Fruit fly (Drosophila melanogaster): Measurements from ENCODE around the gene CenB1A.

Gene CenB1A

dm6 chr3R:23126241-23127022, 8.2 kb downstream of the CenB1A start, which contains the start of gene CG31365:
Gene CG31365, minus strand, starts transcription at chr3R:23126422.
- TF ChIP-seq psq (optimal IDR thresholded peaks at IDR 0.05) (no peak), Myc (optimal IDR thresholded peaks at IDR 0.05) (no peak), insv (optimal IDR thresholded peaks at IDR 0.05) (no peak), h (optimal IDR thresholded peaks at IDR 0.05) (no peak), ttk (optimal IDR thresholded peaks at IDR 0.05) (no peak), Sin3A (optimal IDR thresholded peaks at IDR 0.05) (no peak)

- TF ChIP-seq psq (optimal IDR thresholded peaks at IDR 0.05) = no peak
- TF ChIP-seq Sin3A (optimal IDR thresholded peaks at IDR 0.05) = no peak
Measured at dm6 chr3R:23127796-23128195, 9.6 kb downstream of the CenB1A start, which contains the start of gene CG31457. Gene CG31457, minus strand, starts transcription at chr3R:23127981.

- TF ChIP-seq Sin3A (optimal IDR thresholded peaks at IDR 0.05) (no peak), Myc (optimal IDR thresholded peaks at IDR 0.05) (no peak), h (optimal IDR thresholded peaks at IDR 0.05) (no peak), insv (optimal IDR thresholded peaks at IDR 0.05) (no peak), ttk (optimal IDR thresholded peaks at IDR 0.05) (no peak), psq (optimal IDR thresholded peaks at IDR 0.05) (no peak)
Measured at dm6 chr3R:23129617-23130016, 11.4 kb downstream of the CenB1A start.

- TF ChIP-seq Myc (optimal IDR thresholded peaks at IDR 0.05) (no peak), h (optimal IDR thresholded peaks at IDR 0.05) (no peak), ttk (optimal IDR thresholded peaks at IDR 0.05) (no peak), insv (optimal IDR thresholded peaks at IDR 0.05) (no peak), psq (optimal IDR thresholded peaks at IDR 0.05) (no peak), Sin3A (optimal IDR thresholded peaks at IDR 0.05) (no peak)
Measured at dm6 chr3R:23130181-23130580, 12.0 kb downstream of the CenB1A start.

dm6 chr3R:23130884-23131283, 12.7 kb downstream of the CenB1A start:
- TF ChIP-seq h (optimal IDR thresholded peaks at IDR 0.05) = no peak
- no peak for TF ChIP-seq insv (optimal IDR thresholded peaks at IDR 0.05)
- no peak for TF ChIP-seq Myc (optimal IDR thresholded peaks at IDR 0.05)
- TF ChIP-seq psq (optimal IDR thresholded peaks at IDR 0.05) = no peak
- no peak for TF ChIP-seq ttk (optimal IDR thresholded peaks at IDR 0.05)
- TF ChIP-seq Sin3A (optimal IDR thresholded peaks at IDR 0.05) = no peak

- TF ChIP-seq insv (optimal IDR thresholded peaks at IDR 0.05) = no peak
- no peak for TF ChIP-seq Myc (optimal IDR thresholded peaks at IDR 0.05)
- no peak for TF ChIP-seq Sin3A (optimal IDR thresholded peaks at IDR 0.05)
- TF ChIP-seq ttk (optimal IDR thresholded peaks at IDR 0.05) = no peak
- no peak for TF ChIP-seq h (optimal IDR thresholded peaks at IDR 0.05)
- TF ChIP-seq psq (optimal IDR thresholded peaks at IDR 0.05) = no peak
Measured at dm6 chr3R:23131341-23131884, 13.2 kb downstream of the CenB1A start.

dm6 chr3R:23132299-23132698, 14.1 kb downstream of the CenB1A start:
- TF ChIP-seq insv (optimal IDR thresholded peaks at IDR 0.05) = no peak
- no peak for TF ChIP-seq psq (optimal IDR thresholded peaks at IDR 0.05)
- TF ChIP-seq Sin3A (optimal IDR thresholded peaks at IDR 0.05) = no peak
- no peak for TF ChIP-seq h (optimal IDR thresholded peaks at IDR 0.05)

- TF ChIP-seq Myc (optimal IDR thresholded peaks at IDR 0.05) (no peak), insv (optimal IDR thresholded peaks at IDR 0.05) (no peak), h (optimal IDR thresholded peaks at IDR 0.05) (no peak), ttk (optimal IDR thresholded peaks at IDR 0.05) (no peak), psq (optimal IDR thresholded peaks at IDR 0.05) (no peak), Sin3A (optimal IDR thresholded peaks at IDR 0.05) (no peak)
Measured at dm6 chr3R:23133301-23133828, 15.2 kb downstream of the CenB1A start.

- no peak for TF ChIP-seq Sin3A (optimal IDR thresholded peaks at IDR 0.05)
- TF ChIP-seq h (optimal IDR thresholded peaks at IDR 0.05) = no peak
- no peak for TF ChIP-seq psq (optimal IDR thresholded peaks at IDR 0.05)
- no peak for TF ChIP-seq insv (optimal IDR thresholded peaks at IDR 0.05)
- no peak for TF ChIP-seq Myc (optimal IDR thresholded peaks at IDR 0.05)
- TF ChIP-seq ttk (optimal IDR thresholded peaks at IDR 0.05) = no peak
Measured at dm6 chr3R:23134690-23135089, 16.5 kb downstream of the CenB1A start.

- TF ChIP-seq ttk (optimal IDR thresholded peaks at IDR 0.05) = no peak
- no peak for TF ChIP-seq psq (optimal IDR thresholded peaks at IDR 0.05)
- no peak for TF ChIP-seq insv (optimal IDR thresholded peaks at IDR 0.05)
- TF ChIP-seq Sin3A (optimal IDR thresholded peaks at IDR 0.05) = no peak
- TF ChIP-seq Myc (optimal IDR thresholded peaks at IDR 0.05) = no peak
- no peak for TF ChIP-seq h (optimal IDR thresholded peaks at IDR 0.05)
Measured at dm6 chr3R:23138439-23138838, 20.2 kb downstream of the CenB1A start.

dm6 chr3R:23138992-23139633, 20.9 kb downstream of the CenB1A start:
- no peak for TF ChIP-seq h (optimal IDR thresholded peaks at IDR 0.05)
- TF ChIP-seq psq (optimal IDR thresholded peaks at IDR 0.05) = no peak
- no peak for TF ChIP-seq insv (optimal IDR thresholded peaks at IDR 0.05)
- no peak for TF ChIP-seq Myc (optimal IDR thresholded peaks at IDR 0.05)
- TF ChIP-seq Sin3A (optimal IDR thresholded peaks at IDR 0.05) = no peak
- TF ChIP-seq ttk (optimal IDR thresholded peaks at IDR 0.05) = no peak

dm6 chr3R:23139634-23140010, 21.4 kb downstream of the CenB1A start:
- TF ChIP-seq h (optimal IDR thresholded peaks at IDR 0.05) (no peak), Sin3A (optimal IDR thresholded peaks at IDR 0.05) (no peak), insv (optimal IDR thresholded peaks at IDR 0.05) (no peak), Myc (optimal IDR thresholded peaks at IDR 0.05) (no peak), psq (optimal IDR thresholded peaks at IDR 0.05) (no peak), ttk (optimal IDR thresholded peaks at IDR 0.05) (no peak)

Data from Kc167 (cell line).